Fruit fly (Drosophila melanogaster) whole organism, wandering third instar larva: Measurements from ENCODE around the gene CG14212.

Experiments used
- CG32264 ChIP-seq: fragments of 200-800 bp; sonication (Bioruptor generic); optimal IDR thresholded peaks from 2 replicates; lab custom pipeline; 2016; ENCODE audit warnings: missing biosample characterization, missing genetic modification characterization
- CG9705 ChIP-seq: fragments of 200-800 bp; sonication (Bioruptor generic); optimal IDR thresholded peaks from 2 replicates; lab custom pipeline; 2018; ENCODE audit warnings: missing biosample characterization, mild to moderate bottlenecking, missing genetic modification characterization
- CrebA ChIP-seq: fragments of 200-800 bp; sonication (Bioruptor generic); optimal IDR thresholded peaks from 2 replicates; lab custom pipeline; 2016; ENCODE audit warnings: missing biosample characterization, mild to moderate bottlenecking, missing genetic modification characterization, borderline replicate concordance
- Dfd ChIP-seq: fragments of >200 bp; optimal IDR thresholded peaks from 2 replicates; lab custom pipeline; 2017; ENCODE audit warnings: missing biosample characterization, missing genetic modification characterization
- Dif ChIP-seq: fragments of 200-275, 200-300 bp; sonication (Bioruptor generic); optimal IDR thresholded peaks from 2 replicates; lab custom pipeline; 2018; ENCODE audit warnings: missing biosample characterization, missing genetic modification characterization; ENCODE audit not compliant: partially characterized antibody
- HLH106 ChIP-seq: fragments of 200-800 bp; optimal IDR thresholded peaks from 3 replicates; lab custom pipeline; 2019; ENCODE audit warnings: missing biosample characterization, mild to moderate bottlenecking, missing genetic modification characterization, moderate library complexity
- Hnf4 ChIP-seq: fragments of 200-800 bp; sonication (Bioruptor generic); optimal IDR thresholded peaks from 2 replicates; lab custom pipeline; 2016; ENCODE audit warnings: missing biosample characterization, mild to moderate bottlenecking, missing genetic modification characterization
- Hr83 ChIP-seq: fragments of 200-300 bp; sonication (Bioruptor generic); optimal IDR thresholded peaks from 2 replicates; lab custom pipeline; 2016; ENCODE audit warnings: missing biosample characterization, mild to moderate bottlenecking, missing genetic modification characterization, moderate library complexity; ENCODE audit not compliant: poor library complexity, severe bottlenecking
- Jra ChIP-seq: sonication (Bioruptor generic); optimal IDR thresholded peaks from 2 replicates; lab custom pipeline; 2016; ENCODE audit warnings: missing biosample characterization, missing genetic modification characterization
- Mio ChIP-seq: sonication (Bioruptor generic); optimal IDR thresholded peaks from 2 replicates; lab custom pipeline; 2016; ENCODE audit warnings: missing biosample characterization, missing genetic modification characterization
- Myc ChIP-seq: fragments of >200 bp; optimal IDR thresholded peaks from 2 replicates; lab custom pipeline; 2017
- OdsH ChIP-seq: fragments of 200-800 bp; sonication (Bioruptor generic); optimal IDR thresholded peaks from 2 replicates; lab custom pipeline; 2016; ENCODE audit warnings: missing biosample characterization, mild to moderate bottlenecking, missing genetic modification characterization
- Rel ChIP-seq, 2 experiments: fragments of 200-800 bp; sonication (Bioruptor generic) in 1 of 2; optimal IDR thresholded peaks; 2 replicates in 1 of 2; 3 replicates in 1 of 2; lab custom pipeline; 2016 to 2019; ENCODE audit warnings: mild to moderate bottlenecking in 2 of 2, missing biosample characterization in 2 of 2, missing genetic modification characterization in 2 of 2, moderate library complexity in 1 of 2
- Sp1 ChIP-seq: fragments of 200-800 bp; sonication (Bioruptor generic); optimal IDR thresholded peaks from 3 replicates; lab custom pipeline; 2019; ENCODE audit warnings: missing biosample characterization, mild to moderate bottlenecking, missing genetic modification characterization, moderate library complexity
- Vsx2 ChIP-seq: fragments of 200-300, 225-300 bp; sonication (Bioruptor generic); optimal IDR thresholded peaks from 2 replicates; lab custom pipeline; 2018; ENCODE audit warnings: missing biosample characterization, missing genetic modification characterization; ENCODE audit not compliant: partially characterized antibody
- br ChIP-seq: fragments of 200-800 bp; sonication (Bioruptor generic); optimal IDR thresholded peaks from 2 replicates; lab custom pipeline; 2016; ENCODE audit warnings: missing biosample characterization, missing genetic modification characterization
- brk ChIP-seq: fragments of 200-800 bp; sonication (Bioruptor generic); optimal IDR thresholded peaks from 2 replicates; lab custom pipeline; 2016; ENCODE audit warnings: missing biosample characterization, mild to moderate bottlenecking, missing genetic modification characterization
- dl ChIP-seq, 2 experiments: fragments of 175-275, 200-275 bp in 1 of 2; fragments of 200-275 bp in 1 of 2; sonication (Bioruptor generic); optimal IDR thresholded peaks; lab custom pipeline; 2018; ENCODE audit warnings: mild to moderate bottlenecking in 2 of 2, missing biosample characterization in 2 of 2, missing genetic modification characterization in 2 of 2, moderate library complexity in 2 of 2; ENCODE audit not compliant: partially characterized antibody in 2 of 2, insufficient read depth in 1 of 2
- dmrt93B ChIP-seq: fragments of 200-800 bp; sonication (Bioruptor generic); optimal IDR thresholded peaks from 2 replicates; lab custom pipeline; 2018; ENCODE audit warnings: missing biosample characterization, mild to moderate bottlenecking, missing genetic modification characterization
- dsf ChIP-seq: sonication (Bioruptor generic); optimal IDR thresholded peaks from 2 replicates; lab custom pipeline; 2016; ENCODE audit warnings: missing biosample characterization, missing genetic modification characterization, borderline replicate concordance
- ey ChIP-seq: fragments of 200-800 bp; sonication (Bioruptor generic); optimal IDR thresholded peaks from 2 replicates; lab custom pipeline; 2016; ENCODE audit warnings: missing biosample characterization, missing genetic modification characterization
- foxo ChIP-seq, 2 experiments: fragments of 200-800 bp; sonication (Bioruptor generic); optimal IDR thresholded peaks; 2 replicates in 1 of 2; 3 replicates in 1 of 2; lab custom pipeline; 2016 to 2017; ENCODE audit warnings: missing biosample characterization in 2 of 2, missing genetic modification characterization in 2 of 2
- fru ChIP-seq: fragments of 200-800 bp; sonication (Bioruptor generic); optimal IDR thresholded peaks from 3 replicates; lab custom pipeline; 2016; ENCODE audit warnings: missing biosample characterization, mild to moderate bottlenecking, missing genetic modification characterization
- h ChIP-seq: fragments of 200-800 bp; sonication (Bioruptor generic); optimal IDR thresholded peaks from 3 replicates; lab custom pipeline; 2016; ENCODE audit warnings: missing biosample characterization, mild to moderate bottlenecking, missing genetic modification characterization
- jim ChIP-seq: fragments of 175-275, 200-325 bp; sonication (Bioruptor generic); optimal IDR thresholded peaks from 2 replicates; lab custom pipeline; 2016; ENCODE audit warnings: missing biosample characterization, mild to moderate bottlenecking, missing genetic modification characterization
- lola ChIP-seq: fragments of >200 bp; optimal IDR thresholded peaks from 2 replicates; lab custom pipeline; 2017; ENCODE audit warnings: missing biosample characterization, missing genetic modification characterization
- psq ChIP-seq: fragments of 200-800 bp; sonication (Bioruptor generic); optimal IDR thresholded peaks from 3 replicates; lab custom pipeline; 2017; ENCODE audit warnings: missing biosample characterization, mild to moderate bottlenecking, missing genetic modification characterization, moderate library complexity
- rgr ChIP-seq: fragments of 200-800 bp; sonication (Bioruptor generic); optimal IDR thresholded peaks from 3 replicates; lab custom pipeline; 2016; ENCODE audit warnings: missing biosample characterization, mild to moderate bottlenecking, missing genetic modification characterization
- tai ChIP-seq: sonication (Bioruptor generic); optimal IDR thresholded peaks from 2 replicates; lab custom pipeline; 2016; ENCODE audit warnings: missing biosample characterization, missing genetic modification characterization
- woc ChIP-seq: sonication (Bioruptor generic); optimal IDR thresholded peaks from 2 replicates; lab custom pipeline; 2016; ENCODE audit warnings: missing biosample characterization, mild to moderate bottlenecking, missing genetic modification characterization

Gene CG14212

DNA sequence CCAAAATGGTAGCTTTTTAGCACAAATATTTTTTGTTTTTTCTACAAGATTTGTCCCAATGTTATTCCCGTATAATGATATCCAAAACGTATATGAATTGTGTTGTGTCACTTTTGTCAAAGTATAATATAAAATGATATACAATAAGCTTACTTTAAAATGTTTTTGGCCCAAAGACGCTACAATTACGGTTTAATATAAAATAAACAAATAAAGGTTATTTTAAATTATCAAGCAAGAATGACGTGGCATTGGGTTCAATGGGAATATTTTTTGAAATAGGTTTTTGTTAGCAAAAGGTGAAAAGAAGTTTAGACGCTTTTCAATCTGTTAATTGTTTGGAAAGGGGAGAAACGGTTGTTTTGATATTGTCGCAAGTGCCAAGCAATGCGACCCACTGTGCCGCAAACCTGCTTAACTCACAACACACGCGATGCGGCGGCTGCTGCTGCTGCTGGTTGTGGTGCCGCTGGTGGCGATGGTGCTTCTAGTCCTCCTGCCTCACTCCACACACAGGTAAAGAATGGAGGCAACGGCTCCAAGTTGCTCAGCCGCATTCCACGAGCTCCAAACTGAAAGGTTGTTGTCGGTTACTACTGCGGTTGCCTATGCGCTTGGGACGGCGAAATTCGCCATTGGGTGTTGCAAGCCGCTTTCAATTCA lies 37.8 kb downstream of the CG14212 start:
- TF ChIP-seq h (GFP tag; lab: Kevin White, UChicago) (peak; percentile 6), dl (GFP tag; optimal IDR thresholded peaks at IDR 0.05; lab: Kevin White, UChicago; ENCODE audit: insufficient read depth in 1 of 2, partially characterized antibody in 2 of 2) (peak in 1 of 2 experiments; percentile 33), HLH106 (peak; percentile 64), fru (GFP tag; lab: Kevin White, UChicago) (peak; percentile 37), foxo (GFP tag; optimal IDR thresholded peaks at IDR 0.05; lab: Kevin White, UChicago) (peak in 1 of 2 experiments; percentile 45), psq (peak; percentile 37), br (GFP tag; lab: Kevin White, UChicago) (peak; percentile 34), rgr (GFP tag; lab: Kevin White, UChicago) (peak; percentile 14), Dfd (GFP tag; lab: Kevin White, UChicago) (no peak), ey (GFP tag; lab: Kevin White, UChicago) (peak; percentile 39), brk (GFP tag; lab: Kevin White, UChicago) (no peak), CrebA (GFP tag; lab: Kevin White, UChicago) (no peak), woc (GFP tag; lab: Kevin White, UChicago) (peak; percentile 79), tai (GFP tag; lab: Kevin White, UChicago) (no peak), CG9705 (peak; percentile 5), Vsx2 (no peak), OdsH (GFP tag; lab: Kevin White, UChicago) (peak; percentile 16), Hr83 (GFP tag; lab: Kevin White, UChicago) (peak; percentile 3), Sp1 (GFP tag; lab: Kevin White, UChicago) (peak; percentile 68), lola (GFP tag; lab: Kevin White, UChicago) (no peak)
- TF ChIP-seq, all 38 proteins: peak for 14

DNA sequence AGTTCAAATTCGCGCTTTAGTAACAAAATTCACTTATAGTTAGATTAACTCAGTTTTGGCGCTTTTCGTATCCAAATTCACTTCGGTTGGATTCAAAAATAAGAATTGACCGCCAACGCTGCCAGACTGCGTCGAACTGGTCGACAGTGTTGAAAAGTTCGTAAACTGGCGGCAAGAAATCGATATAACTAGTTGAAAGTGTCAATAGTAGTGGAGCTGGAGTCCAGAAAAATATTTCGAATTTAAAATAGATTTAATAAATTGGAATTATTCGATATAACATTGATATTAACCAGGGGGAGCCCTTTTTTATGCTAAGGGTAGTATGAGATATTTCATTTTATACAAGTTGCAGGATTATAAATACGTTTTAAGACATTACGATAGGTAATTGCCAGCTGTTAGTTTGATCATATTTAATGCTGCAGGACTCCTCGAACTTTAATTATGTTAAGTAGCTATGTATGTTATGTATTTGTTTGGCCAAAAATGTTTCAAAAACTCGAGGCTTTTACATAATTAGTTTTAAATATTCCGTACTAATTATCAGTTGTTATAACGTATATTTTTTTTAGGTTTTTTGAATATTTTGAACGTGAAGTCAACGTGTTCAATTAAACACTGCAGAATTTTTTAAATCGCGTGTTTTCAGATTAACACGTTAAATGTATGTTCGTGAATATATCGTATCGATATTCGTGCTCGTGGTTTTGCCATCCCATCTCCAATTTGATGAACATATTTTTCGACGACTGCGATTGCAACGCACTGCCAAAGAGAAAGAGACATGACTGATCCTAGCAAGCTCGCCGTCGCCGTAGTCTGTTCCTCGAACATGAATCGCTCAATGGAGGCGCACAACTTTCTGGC lies 38.6 kb downstream of the CG14212 start, which contains the start of the genes CG14223 and Ssu72:
Gene CG14223 (minus strand): TSS at position 113 of the 870 bp plus-strand sequence.
Gene Ssu72 (plus strand): TSS at position 703 of the 870 bp plus-strand sequence.
- TF ChIP-seq Hnf4 (peak; percentile 15), Jra (GFP tag; lab: Kevin White, UChicago) (no peak), woc (GFP tag; lab: Kevin White, UChicago) (peak; percentile 6), Myc (lab: Kevin White, UChicago) (no peak), CG32264 (GFP tag; lab: Kevin White, UChicago) (no peak), jim (GFP tag; lab: Kevin White, UChicago) (no peak), CG9705 (no peak), br (GFP tag; lab: Kevin White, UChicago) (no peak)

dm6 chrX:19665684-19666141 lies 40.2 kb downstream of the CG14212 start:
- TF ChIP-seq Hnf4: no peak
- no peak for TF ChIP-seq Jra (GFP tag; lab: Kevin White, UChicago)
- no peak for TF ChIP-seq Dfd (GFP tag; lab: Kevin White, UChicago)
- peak; percentile 48 for TF ChIP-seq HLH106
- TF ChIP-seq h (GFP tag; lab: Kevin White, UChicago): peak; percentile 32
- TF ChIP-seq CG9705: peak; percentile 11
- peak; percentile 53 for TF ChIP-seq woc (GFP tag; lab: Kevin White, UChicago)
- TF ChIP-seq dsf (GFP tag; lab: Kevin White, UChicago): no peak
- no peak for TF ChIP-seq Rel (GFP tag; optimal IDR thresholded peaks at IDR 0.05; lab: Kevin White, UChicago)
- TF ChIP-seq Rel (tag; optimal IDR thresholded peaks at IDR 0.05; lab: Kevin White, UChicago): peak; percentile 30
- TF ChIP-seq Sp1 (GFP tag; lab: Kevin White, UChicago): peak; percentile 49
- no peak for TF ChIP-seq Hr83 (GFP tag; lab: Kevin White, UChicago)
- no peak for TF ChIP-seq Mio (GFP tag; lab: Kevin White, UChicago)
- peak; percentile 34 for TF ChIP-seq rgr (GFP tag; lab: Kevin White, UChicago)
- TF ChIP-seq dmrt93B (GFP tag; lab: Kevin White, UChicago): peak; percentile 20
- TF ChIP-seq fru (GFP tag; lab: Kevin White, UChicago): peak; percentile 37
- TF ChIP-seq ey (GFP tag; lab: Kevin White, UChicago): peak; percentile 25
- TF ChIP-seq foxo (GFP tag; optimal IDR thresholded peaks at IDR 0.05; lab: Kevin White, UChicago): peak in 1 of 2 experiments; percentile 43
- TF ChIP-seq Dif (GFP tag; lab: Kevin White, UChicago): peak; percentile 48
- TF ChIP-seq br (GFP tag; lab: Kevin White, UChicago): peak; percentile 23
- TF ChIP-seq OdsH (GFP tag; lab: Kevin White, UChicago): no peak
